Worm (Caenorhabditis elegans) whole organism, early embryonic: ENCODE measurements around the gene C39B5.10.

Source experiments
- B0310.2 ChIP-seq: sonication (generic microtip); optimal IDR thresholded peaks from 2 replicates; lab custom pipeline; 2016; ENCODE audit warnings: mild to moderate bottlenecking, missing genetic modification characterization, missing compliant biosample characterization
- F13C5.2 ChIP-seq: sonication (generic microtip); optimal IDR thresholded peaks from 2 replicates; lab custom pipeline; 2017; ENCODE audit warnings: mild to moderate bottlenecking, missing genetic modification characterization, inconsistent platforms, missing compliant biosample characterization
- aly-1 ChIP-seq: sonication (generic microtip); optimal IDR thresholded peaks from 2 replicates; lab custom pipeline; 2016; ENCODE audit warnings: missing genetic modification characterization, missing compliant biosample characterization
- ama-1 ChIP-seq: fragments of 150-350 bp; optimal IDR thresholded peaks from 2 replicates; lab custom pipeline; 2014
- ceh-13 ChIP-seq: fragments of 200-800 bp; sonication (Bioruptor generic); optimal IDR thresholded peaks from 2 replicates; lab custom pipeline; 2018; ENCODE audit warnings: mild to moderate bottlenecking, missing genetic modification characterization, missing compliant biosample characterization
- pes-1 ChIP-seq: fragments of 200-800 bp; sonication (Bioruptor generic); IDR thresholded peaks from 2 replicates; pipeline ENCODE4 v1.3.6; 2022; ENCODE audit warnings: missing genetic modification reagents, missing genetic modification characterization, missing compliant biosample characterization
- tbx-11 ChIP-seq: fragments of 200-800 bp; sonication (Bioruptor generic); IDR thresholded peaks from 2 replicates; pipeline ENCODE4 v1.3.6; 2022; ENCODE audit warnings: missing genetic modification characterization, missing compliant biosample characterization
- tbx-37 ChIP-seq: fragments of 200-800 bp; sonication (Bioruptor generic); conservative IDR thresholded peaks from 2 replicates; pipeline ENCODE4 v1.3.6; 2022; ENCODE audit warnings: missing genetic modification reagents, missing genetic modification characterization, missing compliant biosample characterization
- tra-4 ChIP-seq: sonication (generic microtip); optimal IDR thresholded peaks from 2 replicates; lab custom pipeline; 2017; ENCODE audit warnings: missing genetic modification characterization, missing compliant biosample characterization

DNA sequence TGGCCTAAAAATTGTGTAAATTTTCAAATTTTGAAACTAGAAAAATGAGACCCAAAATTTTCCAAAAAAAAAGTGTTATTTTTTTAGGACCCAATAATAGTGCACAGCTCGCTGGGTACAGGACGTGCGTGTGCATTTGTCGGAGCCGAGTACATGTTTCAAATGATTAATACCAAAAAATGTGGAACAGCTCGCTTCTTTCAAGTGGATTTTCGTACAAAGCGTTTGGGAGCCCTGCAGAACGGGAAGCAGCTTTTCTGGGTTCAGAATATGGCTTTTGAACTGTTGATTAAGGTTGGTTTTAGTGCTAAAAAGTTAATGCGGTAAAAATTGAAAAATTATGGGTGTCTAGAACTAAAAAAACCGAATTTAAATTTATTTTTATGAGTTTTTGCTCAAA is 48.8 kb upstream of the C39B5.10 start:
- no peak for TF ChIP-seq ama-1
- no peak for TF ChIP-seq tbx-37 (GFP tag; lab: Robert Waterston, UW)
- TF ChIP-seq aly-1 = no peak
- TF ChIP-seq tbx-11 (GFP tag; lab: Robert Waterston, UW) = no peak
- TF ChIP-seq pes-1 (GFP tag; lab: Robert Waterston, UW) = no peak
- TF ChIP-seq tra-4 (tag; lab: Kevin White, UChicago) = no peak
- TF ChIP-seq F13C5.2 (tag; lab: Kevin White, UChicago) = no peak
- TF ChIP-seq B0310.2 (tag; lab: Kevin White, UChicago) = no peak
- no peak for TF ChIP-seq ceh-13 (GFP tag; lab: Kevin White, UChicago)
